Fruit fly (Drosophila melanogaster): Measurements from ENCODE around the gene eIF3g1.

eIF3g1 gene

dm6 chrX:2619651-2620050, 9.5 kb upstream of the eIF3g1 start, which contains the start of the genes Tsp3A and Seipin (continued):
- peak; percentile 88 for TF ChIP-seq E2f1 (GFP tag; IDR thresholded peaks at IDR 0.05)
- TF ChIP-seq fd102C (GFP tag; optimal IDR thresholded peaks at IDR 0.05), result no peak
- peak; percentile 0 for TF ChIP-seq CG2202 (tag; optimal IDR thresholded peaks at IDR 0.05)
- peak; percentile 78 for TF ChIP-seq Mad (GFP tag; optimal IDR thresholded peaks at IDR 0.05)
- TF ChIP-seq crp (GFP tag; optimal IDR thresholded peaks at IDR 0.05), result peak; percentile 38 to 87
- peak; percentile 73 for TF ChIP-seq CG4820 (GFP tag; optimal IDR thresholded peaks at IDR 0.05)
- no peak for TF ChIP-seq Sry-β (GFP tag; optimal IDR thresholded peaks at IDR 0.05)
- TF ChIP-seq CG11695 (GFP tag; IDR thresholded peaks at IDR 0.05), result peak; percentile 88
- peak; percentile 90 for TF ChIP-seq CG1603 (tag; optimal IDR thresholded peaks at IDR 0.05)
- peak; percentile 66 for TF ChIP-seq zf30C (GFP tag; optimal IDR thresholded peaks at IDR 0.05)
- TF ChIP-seq croc (GFP tag; conservative IDR thresholded peaks at IDR 0.05), result peak; percentile 36; the same call in 2 of the 3 replicates
- peak; percentile 76 for TF ChIP-seq ara (GFP tag; IDR thresholded peaks at IDR 0.05)
- peak; percentile 51 for TF ChIP-seq MESR4 (GFP tag; optimal IDR thresholded peaks at IDR 0.05)
- peak; percentile 92 for TF ChIP-seq NFAT (GFP tag; IDR thresholded peaks at IDR 0.05)
- peak; percentile 77 for TF ChIP-seq CG12391 (tag; optimal IDR thresholded peaks at IDR 0.05)
- TF ChIP-seq H15 (GFP tag; IDR thresholded peaks at IDR 0.05), result peak; percentile 75
- no peak for TF ChIP-seq slou (GFP tag; optimal IDR thresholded peaks at IDR 0.05)
- peak; percentile 86 for TF ChIP-seq eyg (GFP tag; optimal IDR thresholded peaks at IDR 0.05)
- TF ChIP-seq Lim3 (GFP tag; IDR thresholded peaks at IDR 0.05), result no peak
- peak; percentile 93 for TF ChIP-seq CG14441 (GFP tag; IDR thresholded peaks at IDR 0.05)
- peak; percentile 80 for TF ChIP-seq CG11247 (GFP tag; IDR thresholded peaks at IDR 0.05)
- TF ChIP-seq lab (GFP tag; optimal IDR thresholded peaks at IDR 0.05), result peak; percentile 97
- peak; percentile 73 for TF ChIP-seq dm (GFP tag; optimal IDR thresholded peaks at IDR 0.05)
- TF ChIP-seq Atf-2 (GFP tag; optimal IDR thresholded peaks at IDR 0.05), result peak; percentile 64
- TF ChIP-seq CG10979 (tag; optimal IDR thresholded peaks at IDR 0.05), result peak; percentile 70
- TF ChIP-seq sob (GFP tag; IDR thresholded peaks at IDR 0.05), result peak; percentile 89
- no peak for TF ChIP-seq Spps (tag; optimal IDR thresholded peaks at IDR 0.05)
- TF ChIP-seq row (GFP tag; IDR thresholded peaks at IDR 0.05), result peak; percentile 91
- peak; percentile 49 for TF ChIP-seq Nf-YC (tag; optimal IDR thresholded peaks at IDR 0.05)
- TF ChIP-seq CG7556 (GFP tag; optimal IDR thresholded peaks at IDR 0.05), result peak; percentile 80
- no peak for TF ChIP-seq CG3065 (GFP tag; optimal IDR thresholded peaks at IDR 0.05)
- no peak for TF ChIP-seq CG17568 (GFP tag; optimal IDR thresholded peaks at IDR 0.05)
- no peak for TF ChIP-seq CG5180 (GFP tag; optimal IDR thresholded peaks at IDR 0.05)
- TF ChIP-seq CoRest (tag; optimal IDR thresholded peaks at IDR 0.05), result peak; percentile 82
- TF ChIP-seq nerfin-1 (tag; optimal IDR thresholded peaks at IDR 0.05), result peak; percentile 67
- TF ChIP-seq CG4328 (GFP tag; optimal IDR thresholded peaks at IDR 0.05), result peak; percentile 60
- no peak for TF ChIP-seq pita (GFP tag; optimal IDR thresholded peaks at IDR 0.05)
- no peak for TF ChIP-seq corto (GFP tag; optimal IDR thresholded peaks at IDR 0.05)
- peak; percentile 88 for TF ChIP-seq HmgZ (tag; optimal IDR thresholded peaks at IDR 0.05)
- TF ChIP-seq unc-4 (GFP tag; IDR thresholded peaks at IDR 0.05; ENCODE audit: partially characterized antibody), result peak; percentile 57
- TF ChIP-seq H2.0 (GFP tag; IDR thresholded peaks at IDR 0.05), result peak; percentile 86
- TF ChIP-seq cato (GFP tag; optimal IDR thresholded peaks at IDR 0.05; ENCODE audit: borderline replicate concordance), result peak; percentile 56
- TF ChIP-seq lov (optimal IDR thresholded peaks at IDR 0.05), result no peak
- TF ChIP-seq lov (GFP tag; IDR thresholded peaks at IDR 0.05), result peak; percentile 79; the same call in 1 of the 3 replicates
- TF ChIP-seq CG10274 (GFP tag; optimal IDR thresholded peaks at IDR 0.05), result peak; percentile 76
- TF ChIP-seq CG2129 (GFP tag; IDR thresholded peaks at IDR 0.05; ENCODE audit: partially characterized antibody), result no peak
- peak; percentile 60 for TF ChIP-seq CG17186 (GFP tag; optimal IDR thresholded peaks at IDR 0.05)
- no peak for TF ChIP-seq Doc2 (GFP tag; IDR thresholded peaks at IDR 0.05)
- peak; percentile 99 for TF ChIP-seq Med (GFP tag)
- peak; percentile 67; the same call in 1 of the 3 replicates for TF ChIP-seq CG11093 (GFP tag; IDR thresholded peaks at IDR 0.05)
- no peak for TF ChIP-seq ac (GFP tag; optimal IDR thresholded peaks at IDR 0.05)
